Worm (Caenorhabditis elegans): Measurements from ENCODE around the gene AH10.4.

DNA sequence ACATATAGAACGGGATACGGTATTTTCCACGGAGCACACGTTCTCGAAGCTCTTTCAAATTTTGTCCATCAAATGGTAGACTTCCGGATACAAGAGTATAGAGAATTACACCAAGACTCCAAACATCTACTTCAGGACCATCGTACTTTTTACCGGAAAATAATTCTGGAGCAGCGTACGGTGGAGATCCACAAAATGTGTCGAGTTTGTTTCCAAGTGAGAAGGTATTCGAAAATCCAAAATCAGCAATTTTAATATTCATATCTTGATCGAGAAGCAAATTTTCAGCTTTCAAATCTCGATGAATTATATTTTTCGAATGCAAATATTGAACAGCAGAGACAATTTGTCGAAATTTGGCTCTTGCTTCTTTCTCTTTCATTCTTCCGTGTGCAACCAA is 14.5 kb downstream of the AH10.4 start:
- TF ChIP-seq ceh-36 (tag; optimal IDR thresholded peaks at IDR 0.05) (no peak), scrt-1 (GFP tag; IDR thresholded peaks at IDR 0.05) (no peak), F13C5.2 (tag; optimal IDR thresholded peaks at IDR 0.05) (no peak), ama-1 (optimal IDR thresholded peaks at IDR 0.05) (no peak), hmg-4 (GFP tag; optimal IDR thresholded peaks at IDR 0.05) (no peak)

Data from whole organism, early embryonic.